Worm (Caenorhabditis elegans): ENCODE results near the gene mig-32.

DNA sequence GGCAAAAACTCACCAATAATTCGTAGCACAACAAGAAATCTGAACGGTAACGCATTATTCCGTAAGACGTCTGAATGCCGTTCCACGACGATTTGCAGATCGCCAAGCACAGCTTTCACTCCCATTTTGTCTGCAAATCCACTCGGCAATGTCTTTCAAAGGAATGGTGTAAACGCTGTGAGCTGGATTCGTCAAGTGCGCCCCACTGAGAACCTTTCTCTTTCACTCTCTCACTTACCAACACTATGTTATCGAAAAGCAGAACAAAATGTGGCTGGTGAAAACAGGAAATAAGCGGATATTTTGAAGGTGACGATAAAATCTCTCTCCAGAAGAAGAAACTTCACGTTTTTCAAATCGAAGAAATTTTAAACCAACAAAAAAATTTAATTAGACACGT, 3.1 kb downstream of the mig-32 start:
- no peak for TF ChIP-seq F16B12.6 (tag; optimal IDR thresholded peaks at IDR 0.05)
- TF ChIP-seq ceh-82 (tag; optimal IDR thresholded peaks at IDR 0.05): peak in 1 of 3 experiments; percentile 36
- TF ChIP-seq efl-3 (GFP tag; optimal IDR thresholded peaks at IDR 0.05): no peak
- no peak for TF ChIP-seq fkh-10 (GFP tag; optimal IDR thresholded peaks at IDR 0.05)
- TF ChIP-seq nhr-28 (tag; optimal IDR thresholded peaks at IDR 0.05): no peak
- TF ChIP-seq skn-1 (tag; optimal IDR thresholded peaks at IDR 0.05): no peak
- TF ChIP-seq ama-1 (optimal IDR thresholded peaks at IDR 0.05): no peak
